Worm (Caenorhabditis elegans): Measurements from ENCODE around the gene C50F4.10.

C50F4.10 gene

ce11 chrV:9503152-9503817 lies 28.1 kb downstream of the C50F4.10 start (continued):
- TF ChIP-seq F10E7.11 (tag; optimal IDR thresholded peaks at IDR 0.05) (no peak), B0035.1 (tag; optimal IDR thresholded peaks at IDR 0.05) (no peak), dox-1 (GFP tag; IDR thresholded peaks at IDR 0.05) (peak; percentile 80), ztf-3 (GFP tag; optimal IDR thresholded peaks at IDR 0.05) (peak; percentile 36), ztf-25 (GFP tag; IDR thresholded peaks at IDR 0.05) (0 out of 2 replicates have a peak, but pooled peaks have one; percentile 22), egl-18 (GFP tag; IDR thresholded peaks at IDR 0.05) (peak; percentile 83; the same call in 1 of the 2 replicates), sptf-2 (GFP tag; optimal IDR thresholded peaks at IDR 0.05) (peak; percentile 47), mel-28 (tag; optimal IDR thresholded peaks at IDR 0.05; ENCODE audit: borderline replicate concordance) (no peak), ceh-40 (GFP tag; IDR thresholded peaks at IDR 0.05) (0 out of 2 replicates have a peak, but pooled peaks have one; percentile 70), let-607 (tag; optimal IDR thresholded peaks at IDR 0.05) (peak in 1 of 2 experiments; percentile 25), lir-1 (GFP tag; conservative IDR thresholded peaks at IDR 0.05) (peak; percentile 70), nfyb-1 (GFP tag; IDR thresholded peaks at IDR 0.05) (peak; percentile 89), zim-3 (tag; optimal IDR thresholded peaks at IDR 0.05) (peak; percentile 92), F57A8.1 (GFP tag; optimal IDR thresholded peaks at IDR 0.05) (no peak), pbrm-1 (GFP tag; IDR thresholded peaks at IDR 0.05) (peak; percentile 44; the same call in 1 of the 2 replicates), ztf-6 (GFP tag; IDR thresholded peaks at IDR 0.05) (no peak), ceh-27 (GFP tag; optimal IDR thresholded peaks at IDR 0.05) (peak; percentile 65), ekl-4 (GFP tag; IDR thresholded peaks at IDR 0.05) (peak; percentile 70), Y56A3A.18 (GFP tag; IDR thresholded peaks at IDR 0.05) (peak; percentile 94), ceh-58 (GFP tag; IDR thresholded peaks at IDR 0.05) (0 out of 2 replicates have a peak, but pooled peaks have one; percentile 36), ceh-100 (GFP tag; IDR thresholded peaks at IDR 0.05) (peak; percentile 16; the same call in 1 of the 2 replicates), F22D6.2 (tag; optimal IDR thresholded peaks at IDR 0.05) (peak; percentile 30), Y67H2A.10 (GFP tag; conservative IDR thresholded peaks at IDR 0.05) (no peak), ets-4 (GFP tag; optimal IDR thresholded peaks at IDR 0.05) (peak; percentile 35), bed-1 (GFP tag; IDR thresholded peaks at IDR 0.05) (peak; percentile 64; the same call in 1 of the 2 replicates), chd-7 (tag; optimal IDR thresholded peaks at IDR 0.05) (peak; percentile 79), die-1 (tag; optimal IDR thresholded peaks at IDR 0.05) (peak; percentile 74), ZK185.1 (tag; optimal IDR thresholded peaks at IDR 0.05; ENCODE audit: poor library complexity, severe bottlenecking) (peak; percentile 81), ceh-79 (tag; optimal IDR thresholded peaks at IDR 0.05) (peak; percentile 55), aptf-3 (GFP tag; IDR thresholded peaks at IDR 0.05) (0 out of 2 replicates have a peak, but pooled peaks have one; percentile 77), nfya-1 (tag; optimal IDR thresholded peaks at IDR 0.05; ENCODE audit: borderline replicate concordance, insufficient read depth) (no peak), hmg-1.2 (GFP tag; IDR thresholded peaks at IDR 0.05) (peak; percentile 91), cebp-2 (GFP tag; IDR thresholded peaks at IDR 0.05) (peak; percentile 83; the same call in 1 of the 2 replicates), lin-26 (GFP tag; IDR thresholded peaks at IDR 0.05) (peak; percentile 87), F55B11.4 (tag; optimal IDR thresholded peaks at IDR 0.05; ENCODE audit: borderline replicate concordance, insufficient read depth) (no peak), madf-10 (tag; optimal IDR thresholded peaks at IDR 0.05) (peak; percentile 41), hsf-1 (GFP tag; IDR thresholded peaks at IDR 0.05) (peak; percentile 61; the same call in 1 of the 2 replicates), Y79H2A.3 (GFP tag; conservative IDR thresholded peaks at IDR 0.05) (no peak), snpc-1.1 (tag; optimal IDR thresholded peaks at IDR 0.05; ENCODE audit: insufficient read depth) (peak; percentile 88), ama-1 (optimal IDR thresholded peaks at IDR 0.05) (no peak), ama-1 (GFP tag; optimal IDR thresholded peaks at IDR 0.05) (peak in 1 of 2 experiments; percentile 85), let-526 (GFP tag; IDR thresholded peaks at IDR 0.05) (peak; percentile 74; the same call in 1 of the 2 replicates), C06A6.2 (GFP tag; conservative IDR thresholded peaks at IDR 0.05) (peak; percentile 43; the same call in 1 of the 2 replicates), athp-1 (tag; optimal IDR thresholded peaks at IDR 0.05) (peak; percentile 27), sdz-38 (tag; optimal IDR thresholded peaks at IDR 0.05) (peak; percentile 20), hmg-20 (GFP tag; IDR thresholded peaks at IDR 0.05) (peak; percentile 72; the same call in 1 of the 2 replicates)

All from whole organism, young adult.